Fruit fly (Drosophila melanogaster) whole organism, prepupa: ENCODE data around the gene CG6470.

Source experiments
- CG10631 ChIP-seq: fragments of 200-800 bp; sonication (Bioruptor generic); optimal IDR thresholded peaks from 2 replicates; lab custom pipeline; 2016; ENCODE audit warnings: missing biosample characterization, missing genetic modification characterization
- CG10669 ChIP-seq: fragments of 200-800 bp; sonication (Bioruptor generic); optimal IDR thresholded peaks from 3 replicates; lab custom pipeline; 2018; ENCODE audit warnings: missing biosample characterization, mild to moderate bottlenecking, missing genetic modification characterization, moderate library complexity
- CG11294 ChIP-seq: fragments of 200-800 bp; sonication (Bioruptor generic); IDR thresholded peaks from 2 replicates; pipeline ENCODE4 v1.3.6; 2022; ENCODE audit warnings: missing biosample characterization, missing genetic modification characterization
- CG11762 ChIP-seq: fragments of 200-800 bp; sonication (Bioruptor generic); optimal IDR thresholded peaks from 3 replicates; lab custom pipeline; 2016; ENCODE audit warnings: missing biosample characterization, missing genetic modification characterization; ENCODE audit not compliant: insufficient read depth
- CG15336 ChIP-seq: fragments of 200-800 bp; sonication (Bioruptor generic); IDR thresholded peaks from 2 replicates; pipeline ENCODE4 v1.3.6; 2022; ENCODE audit warnings: missing biosample characterization, missing genetic modification characterization
- CG1621 ChIP-seq: fragments of 200-800 bp; sonication (Bioruptor generic); optimal IDR thresholded peaks from 3 replicates; lab custom pipeline; 2018; ENCODE audit warnings: missing biosample characterization, mild to moderate bottlenecking, missing genetic modification characterization
- CG3032 ChIP-seq: fragments of 200-800 bp; optimal IDR thresholded peaks from 2 replicates; lab custom pipeline; 2019; ENCODE audit warnings: missing biosample characterization, mild to moderate bottlenecking, missing genetic modification characterization, moderate library complexity
- CG31627 ChIP-seq: fragments of 200-800 bp; sonication (Bioruptor generic); optimal IDR thresholded peaks from 3 replicates; lab custom pipeline; 2016; ENCODE audit warnings: missing biosample characterization, missing genetic modification characterization
- CG32006 ChIP-seq: fragments of 200-800 bp; sonication (Bioruptor generic); optimal IDR thresholded peaks from 3 replicates; lab custom pipeline; 2017; ENCODE audit warnings: missing biosample characterization, mild to moderate bottlenecking, missing genetic modification characterization
- CG34406 ChIP-seq: fragments of 200-800 bp; sonication (Bioruptor generic); optimal IDR thresholded peaks from 3 replicates; lab custom pipeline; 2016; ENCODE audit warnings: missing biosample characterization, missing genetic modification characterization
- CG3919 ChIP-seq: fragments of 200-800 bp; sonication (Bioruptor generic); optimal IDR thresholded peaks from 3 replicates; lab custom pipeline; 2016; ENCODE audit warnings: missing biosample characterization, missing genetic modification characterization
- CG4318 ChIP-seq: fragments of 200-800 bp; sonication (Bioruptor generic); optimal IDR thresholded peaks from 3 replicates; lab custom pipeline; 2017; ENCODE audit warnings: missing biosample characterization, mild to moderate bottlenecking, missing genetic modification characterization
- CG6163 ChIP-seq: fragments of 200-800 bp; sonication (Bioruptor generic); IDR thresholded peaks from 3 replicates; pipeline ENCODE4 v1.3.6; 2022; ENCODE audit warnings: missing biosample characterization, missing genetic modification characterization
- CG6792 ChIP-seq: fragments of 200-800 bp; sonication (Bioruptor generic); optimal IDR thresholded peaks from 3 replicates; lab custom pipeline; 2016; ENCODE audit warnings: missing biosample characterization, missing genetic modification characterization
- CG6854 ChIP-seq: fragments of 200-800 bp; sonication (Bioruptor generic); optimal IDR thresholded peaks from 2 replicates; lab custom pipeline; 2017; ENCODE audit warnings: missing biosample characterization, mild to moderate bottlenecking, missing genetic modification characterization
- CG8119 ChIP-seq: fragments of 200-800 bp; sonication (Bioruptor generic); IDR thresholded peaks from 3 replicates; pipeline ENCODE4 v1.3.6; 2022; ENCODE audit warnings: missing biosample characterization, missing genetic modification characterization
- CG8319 ChIP-seq: fragments of 200-800 bp; sonication (Bioruptor generic); optimal IDR thresholded peaks from 3 replicates; lab custom pipeline; 2016; ENCODE audit warnings: missing biosample characterization, missing genetic modification characterization
- CG8632 ChIP-seq: fragments of 200-800 bp; sonication (Bioruptor generic); optimal IDR thresholded peaks from 3 replicates; lab custom pipeline; 2016; ENCODE audit warnings: missing biosample characterization, missing genetic modification characterization
- CG9139 ChIP-seq: fragments of 200-800 bp; sonication (Bioruptor generic); optimal IDR thresholded peaks from 3 replicates; lab custom pipeline; 2017; ENCODE audit warnings: missing biosample characterization, mild to moderate bottlenecking, missing genetic modification characterization
- Eip75B ChIP-seq: fragments of 200-800 bp; sonication (Bioruptor generic); optimal IDR thresholded peaks from 3 replicates; lab custom pipeline; 2016; ENCODE audit warnings: missing biosample characterization, missing genetic modification characterization
- Eip78C ChIP-seq: fragments of 200-800 bp; sonication (Bioruptor generic); peaks from one replicate; lab custom pipeline; 2016; ENCODE audit warnings: missing biosample characterization, missing genetic modification characterization
- Eip93F ChIP-seq: fragments of 200-800 bp; sonication (Bioruptor generic); optimal IDR thresholded peaks from 2 replicates; lab custom pipeline; 2016; ENCODE audit warnings: missing biosample characterization, mild to moderate bottlenecking, missing genetic modification characterization
- Ets96B ChIP-seq: fragments of 200-800 bp; optimal IDR thresholded peaks from 2 replicates; lab custom pipeline; 2019; ENCODE audit warnings: missing biosample characterization, mild to moderate bottlenecking, missing genetic modification characterization, moderate library complexity
- Gug ChIP-seq: fragments of 200-800 bp; sonication (Bioruptor generic); IDR thresholded peaks from 2 replicates; pipeline ENCODE4 v1.3.6; 2022; ENCODE audit warnings: missing biosample characterization, missing genetic modification characterization
- Hr38 ChIP-seq: sonication (Bioruptor generic); optimal IDR thresholded peaks from 2 replicates; lab custom pipeline; 2016; ENCODE audit warnings: missing biosample characterization, missing genetic modification characterization
- Hr39 ChIP-seq: fragments of 200-800 bp; sonication (Bioruptor generic); optimal IDR thresholded peaks from 2 replicates; lab custom pipeline; 2016; ENCODE audit warnings: missing biosample characterization, missing genetic modification characterization
- Hr4 ChIP-seq: fragments of 200-800 bp; sonication (Bioruptor generic); optimal IDR thresholded peaks from 3 replicates; lab custom pipeline; 2016; ENCODE audit warnings: missing biosample characterization, missing genetic modification characterization
- Lpt ChIP-seq: fragments of 200-800 bp; sonication (Bioruptor generic); optimal IDR thresholded peaks from 3 replicates; lab custom pipeline; 2016; ENCODE audit warnings: missing biosample characterization, missing genetic modification characterization
- Met ChIP-seq: fragments of 200-800 bp; sonication (Bioruptor generic); optimal IDR thresholded peaks from 3 replicates; lab custom pipeline; 2016; ENCODE audit warnings: missing biosample characterization, missing genetic modification characterization
- OdsH ChIP-seq: fragments of 200-800 bp; sonication (Bioruptor generic); optimal IDR thresholded peaks from 3 replicates; lab custom pipeline; 2016; ENCODE audit warnings: missing biosample characterization, missing genetic modification characterization
- Smox ChIP-seq: fragments of 200-800 bp; sonication (Bioruptor generic); optimal IDR thresholded peaks from 3 replicates; lab custom pipeline; 2016; ENCODE audit warnings: missing biosample characterization, missing genetic modification characterization
- Sox102F ChIP-seq: fragments of 200-800 bp; sonication (Bioruptor generic); optimal IDR thresholded peaks from 2 replicates; lab custom pipeline; 2016; ENCODE audit warnings: missing biosample characterization, mild to moderate bottlenecking, missing genetic modification characterization
- Sox15 ChIP-seq: fragments of 200-800 bp; sonication (Bioruptor generic); optimal IDR thresholded peaks from 3 replicates; lab custom pipeline; 2016; ENCODE audit warnings: missing biosample characterization, missing genetic modification characterization
- achi ChIP-seq: fragments of 200-800 bp; sonication (Bioruptor generic); optimal IDR thresholded peaks from 3 replicates; lab custom pipeline; 2016; ENCODE audit warnings: missing biosample characterization, missing genetic modification characterization
- acj6 ChIP-seq: fragments of 200-800 bp; sonication (Bioruptor generic); optimal IDR thresholded peaks from 3 replicates; lab custom pipeline; 2016; ENCODE audit warnings: missing biosample characterization, missing genetic modification characterization
- cyc ChIP-seq: fragments of 200-800 bp; sonication (Bioruptor generic); optimal IDR thresholded peaks from 3 replicates; lab custom pipeline; 2016; ENCODE audit warnings: missing biosample characterization, missing genetic modification characterization
- dsx ChIP-seq: fragments of 200-800 bp; optimal IDR thresholded peaks from 3 replicates; lab custom pipeline; 2019; ENCODE audit warnings: missing biosample characterization, mild to moderate bottlenecking, missing genetic modification characterization, moderate library complexity; ENCODE audit not compliant: poor library complexity, severe bottlenecking
- eg ChIP-seq: fragments of 200-800 bp; sonication (Bioruptor generic); IDR thresholded peaks from 3 replicates; pipeline ENCODE4 v1.3.6; 2022; ENCODE audit warnings: missing biosample characterization, missing genetic modification characterization
- esn ChIP-seq: fragments of 200-800 bp; sonication (Bioruptor generic); optimal IDR thresholded peaks from 2 replicates; lab custom pipeline; 2016; ENCODE audit warnings: missing biosample characterization, mild to moderate bottlenecking, missing genetic modification characterization, moderate library complexity
- fd59A ChIP-seq: fragments of 200-800 bp; sonication (Bioruptor generic); optimal IDR thresholded peaks from 2 replicates; lab custom pipeline; 2017; ENCODE audit warnings: missing biosample characterization, mild to moderate bottlenecking, missing genetic modification characterization, missing genetic modification reagents
- fkh ChIP-seq: fragments of 200-800 bp; sonication (Bioruptor generic); optimal IDR thresholded peaks from 3 replicates; lab custom pipeline; 2017; ENCODE audit warnings: missing biosample characterization, mild to moderate bottlenecking, missing genetic modification characterization, moderate library complexity
- net ChIP-seq: fragments of 200-800 bp; sonication (Bioruptor generic); optimal IDR thresholded peaks from 3 replicates; lab custom pipeline; 2016; ENCODE audit warnings: missing biosample characterization, missing genetic modification characterization
- pdm3 ChIP-seq: fragments of 200-800 bp; sonication (Bioruptor generic); optimal IDR thresholded peaks from 3 replicates; lab custom pipeline; 2016; ENCODE audit warnings: missing biosample characterization, missing genetic modification characterization
- salr ChIP-seq, 2 experiments: fragments of 200-800 bp; sonication (Bioruptor generic); optimal IDR thresholded peaks; 3 replicates each; lab custom pipeline; 2016 to 2018; ENCODE audit warnings: missing biosample characterization in 2 of 2, missing genetic modification characterization in 2 of 2, mild to moderate bottlenecking in 1 of 2
- spab ChIP-seq: fragments of 200-800 bp; sonication (Bioruptor generic); optimal IDR thresholded peaks from 2 replicates; lab custom pipeline; 2017; ENCODE audit warnings: missing biosample characterization, mild to moderate bottlenecking, missing genetic modification characterization, missing genetic modification reagents
- ss ChIP-seq, 2 experiments: fragments of 200-800 bp; sonication (Bioruptor generic); optimal IDR thresholded peaks; 2 replicates in 1 of 2; 3 replicates in 1 of 2; lab custom pipeline; 2017 to 2018; ENCODE audit warnings: mild to moderate bottlenecking in 2 of 2, missing biosample characterization in 2 of 2, missing genetic modification characterization in 2 of 2, moderate library complexity in 1 of 2
- svp ChIP-seq: fragments of 200-800 bp; sonication (Bioruptor generic); peaks from one replicate; lab custom pipeline; 2016; ENCODE audit warnings: missing biosample characterization, missing genetic modification characterization
- vri ChIP-seq: fragments of 200-800 bp; sonication (Bioruptor generic); optimal IDR thresholded peaks from 3 replicates; lab custom pipeline; 2016; ENCODE audit warnings: missing biosample characterization, mild to moderate bottlenecking, missing genetic modification characterization

CG6470 gene

DNA sequence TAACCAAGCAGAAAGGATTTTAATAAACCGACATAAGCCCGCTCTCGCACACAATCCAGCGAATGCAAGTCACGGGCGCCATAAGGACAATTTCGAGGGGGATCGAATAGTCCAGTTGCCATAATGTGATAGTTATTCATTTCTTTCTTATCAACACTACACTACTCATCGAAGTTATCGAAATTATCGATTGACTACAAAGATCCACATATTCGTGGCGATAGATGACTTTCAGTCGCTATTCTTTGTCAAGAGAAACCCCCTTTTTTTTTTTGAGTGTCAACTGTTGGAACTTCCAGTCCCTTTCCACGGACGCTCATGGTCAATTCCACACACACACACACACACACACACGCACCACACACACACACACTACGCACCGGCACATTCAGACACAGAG, 39.9 kb upstream of the CG6470 start (continued):
- TF ChIP-seq Met (GFP tag; lab: Kevin White, UChicago) (peak; percentile 82), OdsH (GFP tag; lab: Kevin White, UChicago) (peak; percentile 88), Hr38 (GFP tag; lab: Kevin White, UChicago) (no peak), spab (GFP tag; lab: Kevin White, UChicago) (peak; percentile 83), cyc (GFP tag; lab: Kevin White, UChicago) (peak; percentile 87), pdm3 (GFP tag; lab: Kevin White, UChicago) (peak; percentile 88), dsx (GFP tag; lab: Kevin White, UChicago) (peak; percentile 70), net (GFP tag; lab: Kevin White, UChicago) (peak; percentile 80), acj6 (GFP tag; lab: Kevin White, UChicago) (peak; percentile 84), Lpt (GFP tag; lab: Kevin White, UChicago) (peak; percentile 69), fkh (no peak), achi (peak; percentile 78), CG3919 (GFP tag; lab: Kevin White, UChicago) (peak; percentile 81), CG9139 (peak; percentile 58), CG11294 (no peak), Ets96B (tag; lab: Kevin White, UChicago) (peak; percentile 81), CG31627 (peak; percentile 90)

DNA sequence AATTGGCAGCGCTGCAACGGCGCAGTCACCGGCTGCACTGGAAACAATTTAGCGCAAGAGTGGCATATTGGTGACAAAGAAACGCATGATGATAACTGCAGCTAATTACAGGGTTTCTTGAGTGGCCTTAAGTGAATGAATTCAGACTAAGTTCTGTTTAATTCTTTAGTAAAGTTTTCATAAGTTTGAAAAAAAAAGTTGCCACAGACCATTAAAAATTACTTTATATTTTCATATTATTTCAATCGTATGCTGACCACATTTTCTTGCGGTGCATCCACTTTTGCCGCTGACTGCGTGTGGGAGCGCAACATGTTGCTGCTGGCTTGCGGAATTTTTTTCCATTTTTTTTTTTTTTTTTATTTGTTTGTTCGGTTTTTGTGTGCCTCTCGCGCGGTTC, 37.8 kb upstream of the CG6470 start:
- TF ChIP-seq Hr39 (peak; percentile 68), CG6163 (GFP tag; lab: Robert Waterston, UW) (peak; percentile 83), net (GFP tag; lab: Kevin White, UChicago) (peak; percentile 55), CG6792 (GFP tag; lab: Kevin White, UChicago) (peak; percentile 42), achi (peak; percentile 76), fkh (no peak), CG10669 (GFP tag; lab: Kevin White, UChicago) (peak; percentile 74), esn (GFP tag; lab: Kevin White, UChicago) (peak; percentile 77), Gug (GFP tag; lab: Robert Waterston, UW) (peak; percentile 78), cyc (GFP tag; lab: Kevin White, UChicago) (peak; percentile 53), CG8119 (GFP tag; lab: Robert Waterston, UW) (peak; percentile 85), salr (GFP tag; optimal IDR thresholded peaks at IDR 0.05; lab: Kevin White, UChicago) (peak; percentile 37 to 50), eg (GFP tag; lab: Robert Waterston, UW) (peak; percentile 79), Sox102F (GFP tag; lab: Kevin White, UChicago) (peak; percentile 51), Eip78C (GFP tag; lab: Kevin White, UChicago) (peak; percentile 84), Eip75B (GFP tag; lab: Kevin White, UChicago) (peak; percentile 81), fd59A (GFP tag; lab: Kevin White, UChicago) (peak; percentile 78), Sox15 (GFP tag; lab: Kevin White, UChicago) (peak; percentile 22), Smox (GFP tag; lab: Kevin White, UChicago) (peak; percentile 57), CG11762 (GFP tag; lab: Kevin White, UChicago) (peak; percentile 28), CG15336 (GFP tag; lab: Robert Waterston, UW) (peak; percentile 88), dsx (GFP tag; lab: Kevin White, UChicago) (peak; percentile 69), CG4318 (GFP tag; lab: Kevin White, UChicago) (peak; percentile 77), CG1621 (peak; percentile 50), Eip93F (GFP tag; lab: Kevin White, UChicago) (no peak), CG34406 (GFP tag; lab: Kevin White, UChicago) (peak; percentile 66), CG8632 (GFP tag; lab: Kevin White, UChicago) (peak; percentile 67), CG11294 (peak; percentile 70), CG9139 (peak; percentile 45), CG6854 (GFP tag; lab: Kevin White, UChicago) (no peak), CG3919 (GFP tag; lab: Kevin White, UChicago) (peak; percentile 66), CG3032 (tag; lab: Kevin White, UChicago) (peak; percentile 69), OdsH (GFP tag; lab: Kevin White, UChicago) (peak; percentile 66), ss (GFP tag; optimal IDR thresholded peaks at IDR 0.05; lab: Kevin White, UChicago) (peak; percentile 60 to 72), Hr4 (GFP tag; lab: Kevin White, UChicago) (peak; percentile 80), Ets96B (tag; lab: Kevin White, UChicago) (peak; percentile 70), vri (peak; percentile 14), CG31627 (peak; percentile 57), CG8319 (GFP tag; lab: Kevin White, UChicago) (peak; percentile 26), Met (GFP tag; lab: Kevin White, UChicago) (peak; percentile 81), CG32006 (peak; percentile 90), CG10631 (GFP tag; lab: Kevin White, UChicago) (peak; percentile 75), svp (GFP tag; lab: Kevin White, UChicago) (peak; percentile 84)
